Worm (Caenorhabditis elegans) whole organism, early embryonic: Measurements from ENCODE around the gene T14G8.3.

Experiments
- B0310.2 ChIP-seq: sonication (generic microtip); optimal IDR thresholded peaks from 2 replicates; lab custom pipeline; 2016; ENCODE audit warnings: mild to moderate bottlenecking, missing genetic modification characterization, missing compliant biosample characterization
- F13C5.2 ChIP-seq: sonication (generic microtip); optimal IDR thresholded peaks from 2 replicates; lab custom pipeline; 2017; ENCODE audit warnings: mild to moderate bottlenecking, missing genetic modification characterization, inconsistent platforms, missing compliant biosample characterization
- aly-1 ChIP-seq: sonication (generic microtip); optimal IDR thresholded peaks from 2 replicates; lab custom pipeline; 2016; ENCODE audit warnings: missing genetic modification characterization, missing compliant biosample characterization
- ama-1 ChIP-seq: fragments of 150-350 bp; optimal IDR thresholded peaks from 2 replicates; lab custom pipeline; 2014
- ceh-13 ChIP-seq: fragments of 200-800 bp; sonication (Bioruptor generic); optimal IDR thresholded peaks from 2 replicates; lab custom pipeline; 2018; ENCODE audit warnings: mild to moderate bottlenecking, missing genetic modification characterization, missing compliant biosample characterization
- ceh-36 ChIP-seq: sonication (generic microtip); optimal IDR thresholded peaks from 2 replicates; lab custom pipeline; 2016; ENCODE audit warnings: missing genetic modification characterization, inconsistent platforms, missing compliant biosample characterization
- ets-7 ChIP-seq: sonication (generic microtip); optimal IDR thresholded peaks from 2 replicates; lab custom pipeline; 2016; ENCODE audit warnings: missing genotype, missing genetic modification characterization, missing compliant biosample characterization
- flt-1 ChIP-seq: fragments of 200-800 bp; sonication (Bioruptor generic); IDR thresholded peaks from 2 replicates; pipeline ENCODE4 v1.3.6; 2022; ENCODE audit warnings: missing genetic modification characterization, missing compliant biosample characterization
- hmbx-1 ChIP-seq: sonication (generic microtip); optimal IDR thresholded peaks from 2 replicates; lab custom pipeline; 2016; ENCODE audit warnings: mild to moderate bottlenecking, missing genetic modification characterization, missing compliant biosample characterization
- hmg-4 ChIP-seq: fragments of 200-800 bp; sonication (Bioruptor generic); optimal IDR thresholded peaks from 2 replicates; lab custom pipeline; 2018; ENCODE audit warnings: mild to moderate bottlenecking, missing genetic modification characterization, missing compliant biosample characterization
- hnd-1 ChIP-seq: sonication (generic microtip); optimal IDR thresholded peaks from 2 replicates; lab custom pipeline; 2016; ENCODE audit warnings: missing genetic modification characterization, missing compliant biosample characterization
- pes-1 ChIP-seq: fragments of 200-800 bp; sonication (Bioruptor generic); IDR thresholded peaks from 2 replicates; pipeline ENCODE4 v1.3.6; 2022; ENCODE audit warnings: missing genetic modification reagents, missing genetic modification characterization, missing compliant biosample characterization
- scrt-1 ChIP-seq: fragments of 200-800 bp; sonication (Bioruptor generic); IDR thresholded peaks from 2 replicates; pipeline ENCODE4 v1.3.6; 2022; ENCODE audit warnings: missing genetic modification characterization, missing compliant biosample characterization
- sea-1 ChIP-seq: fragments of 200-800 bp; sonication (Bioruptor generic); conservative IDR thresholded peaks from 2 replicates; pipeline ENCODE4 v1.3.6; 2022; ENCODE audit warnings: missing genetic modification characterization, missing compliant biosample characterization
- tbx-11 ChIP-seq: fragments of 200-800 bp; sonication (Bioruptor generic); IDR thresholded peaks from 2 replicates; pipeline ENCODE4 v1.3.6; 2022; ENCODE audit warnings: missing genetic modification characterization, missing compliant biosample characterization
- tbx-37 ChIP-seq: fragments of 200-800 bp; sonication (Bioruptor generic); conservative IDR thresholded peaks from 2 replicates; pipeline ENCODE4 v1.3.6; 2022; ENCODE audit warnings: missing genetic modification reagents, missing genetic modification characterization, missing compliant biosample characterization
- tra-4 ChIP-seq: sonication (generic microtip); optimal IDR thresholded peaks from 2 replicates; lab custom pipeline; 2017; ENCODE audit warnings: missing genetic modification characterization, missing compliant biosample characterization

T14G8.3 gene

ce11 chrX:12827741-12828408 is 33.2 kb upstream of the T14G8.3 start:
- TF ChIP-seq scrt-1 (GFP tag; lab: Robert Waterston, UW) (no peak), sea-1 (GFP tag; lab: Robert Waterston, UW) (no peak), hnd-1 (tag; lab: Kevin White, UChicago) (no peak), B0310.2 (tag; lab: Kevin White, UChicago) (no peak), ama-1 (lab: Kevin White, UChicago) (no peak), ets-7 (no peak), hmg-4 (no peak), pes-1 (GFP tag; lab: Robert Waterston, UW) (no peak), tbx-37 (no peak), ceh-36 (tag; lab: Kevin White, UChicago) (no peak), flt-1 (no peak), F13C5.2 (no peak), ceh-13 (GFP tag; lab: Kevin White, UChicago) (no peak), tra-4 (tag; lab: Kevin White, UChicago) (no peak), hmbx-1 (tag; lab: Kevin White, UChicago) (no peak), tbx-11 (no peak), aly-1 (tag; lab: Kevin White, UChicago) (no peak)

ce11 chrX:12829055-12829454 is 32.0 kb upstream of the T14G8.3 start:
- TF ChIP-seq ceh-36 (tag; lab: Kevin White, UChicago) = no peak
- no peak for TF ChIP-seq flt-1

ce11 chrX:12834848-12835247 is 26.2 kb upstream of the T14G8.3 start:
- TF ChIP-seq hmg-4 = no peak
- no peak for TF ChIP-seq flt-1
- TF ChIP-seq ama-1 (lab: Kevin White, UChicago) = no peak
- no peak for TF ChIP-seq pes-1 (GFP tag; lab: Robert Waterston, UW)
- no peak for TF ChIP-seq tbx-11
- TF ChIP-seq ceh-13 (GFP tag; lab: Kevin White, UChicago) = no peak
- TF ChIP-seq ceh-36 (tag; lab: Kevin White, UChicago) = no peak
- no peak for TF ChIP-seq B0310.2 (tag; lab: Kevin White, UChicago)
- no peak for TF ChIP-seq hnd-1 (tag; lab: Kevin White, UChicago)
- no peak for TF ChIP-seq F13C5.2
- TF ChIP-seq sea-1 (GFP tag; lab: Robert Waterston, UW) = no peak
- TF ChIP-seq tbx-37 = no peak
- no peak for TF ChIP-seq ets-7
- TF ChIP-seq hmbx-1 (tag; lab: Kevin White, UChicago) = no peak
- TF ChIP-seq aly-1 (tag; lab: Kevin White, UChicago) = no peak

ce11 chrX:12843011-12843410 is 18.0 kb upstream of the T14G8.3 start, which contains the start of gene C52G5.2:
C52G5.2 (plus strand) TSS chrX:12843311.
- TF ChIP-seq scrt-1 (GFP tag; lab: Robert Waterston, UW) (no peak), ets-7 (no peak), ceh-13 (GFP tag; lab: Kevin White, UChicago) (no peak), ama-1 (lab: Kevin White, UChicago) (no peak), tra-4 (tag; lab: Kevin White, UChicago) (no peak), hmbx-1 (tag; lab: Kevin White, UChicago) (no peak), hnd-1 (tag; lab: Kevin White, UChicago) (no peak), ceh-36 (tag; lab: Kevin White, UChicago) (no peak), hmg-4 (no peak), flt-1 (no peak), tbx-11 (no peak), tbx-37 (no peak), B0310.2 (tag; lab: Kevin White, UChicago) (no peak), F13C5.2 (no peak), pes-1 (GFP tag; lab: Robert Waterston, UW) (no peak), aly-1 (tag; lab: Kevin White, UChicago) (no peak), sea-1 (GFP tag; lab: Robert Waterston, UW) (no peak)

- TF ChIP-seq ceh-36 (tag; lab: Kevin White, UChicago) = peak; percentile 46
- TF ChIP-seq flt-1 = peak; percentile 78
- TF ChIP-seq ama-1 (lab: Kevin White, UChicago) = no peak
- TF ChIP-seq hmbx-1 (tag; lab: Kevin White, UChicago) = peak; percentile 1
- peak; percentile 70; the same call in 1 of the 2 replicates for TF ChIP-seq sea-1 (GFP tag; lab: Robert Waterston, UW)
- no peak for TF ChIP-seq ets-7
- no peak for TF ChIP-seq hnd-1 (tag; lab: Kevin White, UChicago)
- peak; percentile 54 for TF ChIP-seq hmg-4
- TF ChIP-seq tbx-37 = peak; percentile 55
- no peak for TF ChIP-seq aly-1 (tag; lab: Kevin White, UChicago)
- TF ChIP-seq F13C5.2 = peak; percentile 1
- peak; percentile 53 for TF ChIP-seq ceh-13 (GFP tag; lab: Kevin White, UChicago)
- TF ChIP-seq tra-4 (tag; lab: Kevin White, UChicago) = no peak
- TF ChIP-seq B0310.2 (tag; lab: Kevin White, UChicago) = no peak
- TF ChIP-seq scrt-1 (GFP tag; lab: Robert Waterston, UW) = peak; percentile 61
- peak; percentile 86 for TF ChIP-seq pes-1 (GFP tag; lab: Robert Waterston, UW)
- TF ChIP-seq tbx-11 = peak; percentile 63; the same call in 1 of the 2 replicates
These were observed 17.5 kb upstream of the T14G8.3 start for ce11 chrX:12843530-12843929.

DNA sequence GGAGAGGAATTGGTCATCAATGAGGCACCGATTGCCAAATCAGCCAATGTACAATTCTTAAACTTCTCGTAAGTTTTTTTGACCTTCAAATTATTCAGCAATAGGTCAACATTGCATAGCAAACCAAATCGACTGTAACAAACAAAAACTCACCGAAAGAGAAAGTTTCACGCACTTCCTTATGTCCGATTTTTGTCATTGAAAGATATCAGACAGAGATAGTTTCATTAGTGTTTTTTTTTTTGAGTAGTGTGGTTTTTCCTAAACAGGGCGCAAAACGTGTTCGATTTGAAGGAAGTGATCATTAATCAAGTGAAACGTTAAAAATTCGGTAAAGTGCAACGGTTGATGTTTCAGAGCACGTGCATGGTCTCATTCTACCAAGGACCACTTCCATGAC is 16.9 kb upstream of the T14G8.3 start:
- TF ChIP-seq flt-1 = no peak
- TF ChIP-seq ceh-36 (tag; lab: Kevin White, UChicago) = no peak
- no peak for TF ChIP-seq pes-1 (GFP tag; lab: Robert Waterston, UW)
- TF ChIP-seq aly-1 (tag; lab: Kevin White, UChicago) = no peak
- no peak for TF ChIP-seq F13C5.2
- TF ChIP-seq tbx-11 = no peak
- no peak for TF ChIP-seq tbx-37
- no peak for TF ChIP-seq B0310.2 (tag; lab: Kevin White, UChicago)
- TF ChIP-seq sea-1 (GFP tag; lab: Robert Waterston, UW) = no peak
- no peak for TF ChIP-seq ama-1 (lab: Kevin White, UChicago)
- no peak for TF ChIP-seq hmg-4

- TF ChIP-seq aly-1 (tag; lab: Kevin White, UChicago) (no peak), ama-1 (lab: Kevin White, UChicago) (peak; percentile 49)
These were observed 15.0 kb upstream of the T14G8.3 start, which contains the start of gene C52G5.3 for ce11 chrX:12846043-12846442. C52G5.3 (minus strand) TSS chrX:12846143.
